Worm (Caenorhabditis elegans) whole organism, L1 larva: Measurements from ENCODE around the gene sdz-33.

ENCODE experiments used
- aly-2 ChIP-seq: fragments of 150-350 bp; optimal IDR thresholded peaks from 2 replicates; lab custom pipeline; 2014; ENCODE audit warnings: missing biosample characterization, missing genetic modification characterization
- ama-1 ChIP-seq: fragments of 150-350 bp; optimal IDR thresholded peaks from 2 replicates; lab custom pipeline; 2014
- ceh-63 ChIP-seq: fragments of 200-800 bp; sonication (Bioruptor generic); optimal IDR thresholded peaks from 2 replicates; lab custom pipeline; 2018; ENCODE audit warnings: mild to moderate bottlenecking, missing genetic modification characterization, missing compliant biosample characterization
- efl-1 ChIP-seq, 4 experiments: fragments of 150-350 bp; optimal IDR thresholded peaks in 3 of 4; peaks in 1 of 4; 1 replicate in 1 of 4; 2 replicates in 3 of 4; lab custom pipeline; 2014; ENCODE audit warnings: missing biosample characterization in 2 of 4, missing genetic modification characterization in 2 of 4, missing genetic modification reagents in 2 of 4
- lin-39 ChIP-seq: fragments of 150-350 bp; optimal IDR thresholded peaks from 2 replicates; lab custom pipeline; 2014; ENCODE audit warnings: missing biosample characterization, missing genetic modification reagents, missing genetic modification characterization
- nhr-11 ChIP-seq: fragments of 150-350 bp; optimal IDR thresholded peaks from 2 replicates; lab custom pipeline; 2014; ENCODE audit warnings: missing biosample characterization, missing genetic modification characterization
- nhr-237 ChIP-seq: fragments of 150-350 bp; optimal IDR thresholded peaks from 2 replicates; lab custom pipeline; 2014; ENCODE audit warnings: missing biosample characterization, missing genetic modification characterization
- pag-3 ChIP-seq: sonication (generic microtip); optimal IDR thresholded peaks from 2 replicates; lab custom pipeline; 2017; ENCODE audit warnings: missing genetic modification characterization, mild to moderate bottlenecking, missing compliant biosample characterization, antibody characterized with exemption, borderline replicate concordance; ENCODE audit not compliant: insufficient read depth
- rnt-1 ChIP-seq: sonication (generic microtip); optimal IDR thresholded peaks from 2 replicates; lab custom pipeline; 2016; ENCODE audit warnings: mild to moderate bottlenecking, missing genetic modification characterization, moderate library complexity, missing compliant biosample characterization
- snpc-4 ChIP-seq: fragments of 150-350 bp; optimal IDR thresholded peaks from 2 replicates; lab custom pipeline; 2014; ENCODE audit warnings: missing biosample characterization, missing genetic modification characterization
- swsn-7 ChIP-seq: sonication (generic microtip); optimal IDR thresholded peaks from 2 replicates; lab custom pipeline; 2016; ENCODE audit warnings: missing genetic modification characterization, missing compliant biosample characterization
- unc-62 ChIP-seq: fragments of 150-350 bp; optimal IDR thresholded peaks from 2 replicates; lab custom pipeline; 2014; ENCODE audit warnings: missing biosample characterization, missing genetic modification reagents, missing genetic modification characterization

DNA sequence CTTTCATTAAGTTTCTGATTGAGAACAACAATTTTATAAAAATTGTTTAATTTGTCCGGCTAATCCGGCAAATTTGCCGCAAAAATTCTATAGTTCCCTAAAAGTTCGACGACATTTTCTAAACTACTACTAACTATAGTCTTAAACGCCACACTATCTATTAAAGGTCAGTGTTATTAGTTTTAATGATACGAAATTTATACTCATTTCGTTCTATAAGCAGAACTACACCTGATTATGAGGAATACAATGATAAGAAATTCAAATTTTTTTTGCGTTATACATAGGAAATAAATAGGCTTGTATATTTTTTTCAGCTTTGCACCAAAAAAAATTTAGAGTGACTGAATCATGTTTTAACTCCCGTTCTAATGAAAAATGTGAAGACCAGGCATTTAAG, 41.2 kb downstream of the sdz-33 start:
- no peak for TF ChIP-seq nhr-237 (tag; lab: Kevin White, UChicago)
- no peak for TF ChIP-seq nhr-11 (tag; lab: Kevin White, UChicago)
- TF ChIP-seq ama-1 (lab: Kevin White, UChicago): no peak
- TF ChIP-seq unc-62: no peak
- TF ChIP-seq ceh-63 (GFP tag; lab: Kevin White, UChicago): no peak
- TF ChIP-seq rnt-1 (tag; lab: Kevin White, UChicago): no peak
- no peak for TF ChIP-seq lin-39 (tag; lab: Kevin White, UChicago)
- TF ChIP-seq snpc-4: no peak
- no peak for TF ChIP-seq efl-1 (optimal IDR thresholded peaks at IDR 0.05; lab: Kevin White, UChicago)
- TF ChIP-seq efl-1 (GFP tag; optimal IDR thresholded peaks at IDR 0.05 in 1 of 2; lab: Kevin White, UChicago): no peak
- no peak for TF ChIP-seq pag-3 (tag; lab: Kevin White, UChicago)
- no peak for TF ChIP-seq aly-2 (tag; lab: Kevin White, UChicago)
- TF ChIP-seq swsn-7: no peak
